Worm (Caenorhabditis elegans) whole organism, young adult: ENCODE data around the gene C02D5.4.
"Not testable (repeated sequence)": the region's sequence is repeated elsewhere in the genome, so short reads cannot be mapped to it uniquely, and the experiment has no call there.

Source experiments
- B0261.1 ChIP-seq: sonication (generic microtip); optimal IDR thresholded peaks from 2 replicates; lab custom pipeline; 2016; ENCODE audit warnings: mild to moderate bottlenecking, missing genetic modification characterization, moderate library complexity, missing compliant biosample characterization
- F33H1.4 ChIP-seq: fragments of 200-800 bp; sonication (Bioruptor generic); IDR thresholded peaks from 2 replicates; pipeline ENCODE4 v1.3.6; 2022; ENCODE audit warnings: missing genetic modification reagents, missing genetic modification characterization, missing compliant biosample characterization
- F55B11.4 ChIP-seq: sonication (generic microtip); optimal IDR thresholded peaks from 2 replicates; lab custom pipeline; 2016; ENCODE audit warnings: missing compliant biosample characterization, missing genetic modification characterization, borderline replicate concordance; ENCODE audit not compliant: insufficient read depth
- F57C9.4 ChIP-seq: sonication (generic microtip); optimal IDR thresholded peaks from 2 replicates; lab custom pipeline; 2017; ENCODE audit warnings: mild to moderate bottlenecking, missing genetic modification characterization, missing compliant biosample characterization
- ama-1 ChIP-seq, 3 experiments: fragments of 150-350 bp in 1 of 3; sonication (generic microtip) in 2 of 3; optimal IDR thresholded peaks; 2 replicates each; lab custom pipeline; 2014 to 2018; ENCODE audit warnings: missing biosample characterization in 2 of 3, missing genetic modification characterization in 2 of 3, missing genetic modification reagents in 2 of 3
- aptf-2 ChIP-seq: fragments of 200-800 bp; sonication (Bioruptor generic); conservative IDR thresholded peaks from 2 replicates; pipeline ENCODE4 v1.3.6; 2022; ENCODE audit warnings: missing genetic modification reagents, missing genetic modification characterization, missing compliant biosample characterization
- attf-3 ChIP-seq: fragments of 200-800 bp; sonication (Bioruptor generic); conservative IDR thresholded peaks from 2 replicates; pipeline ENCODE4 v1.3.6; 2022; ENCODE audit warnings: missing genetic modification reagents, missing genetic modification characterization, missing compliant biosample characterization
- attf-5 ChIP-seq: fragments of 200-800 bp; sonication (Bioruptor generic); optimal IDR thresholded peaks from 2 replicates; lab custom pipeline; 2018; ENCODE audit warnings: mild to moderate bottlenecking, missing genetic modification characterization, missing compliant biosample characterization
- attf-6 ChIP-seq: fragments of 200-800 bp; sonication (Bioruptor generic); IDR thresholded peaks from 2 replicates; pipeline ENCODE4 v1.3.6; 2022; ENCODE audit warnings: missing genetic modification reagents, missing genetic modification characterization, missing compliant biosample characterization
- cebp-2 ChIP-seq: fragments of 200-800 bp; sonication (Bioruptor generic); IDR thresholded peaks from 2 replicates; pipeline ENCODE4 v1.3.6; 2022; ENCODE audit warnings: missing genetic modification characterization, missing compliant biosample characterization
- ceh-100 ChIP-seq: fragments of 200-800 bp; sonication (Bioruptor generic); IDR thresholded peaks from 2 replicates; pipeline ENCODE4 v1.3.6; 2022; ENCODE audit warnings: missing genetic modification reagents, missing genetic modification characterization, missing compliant biosample characterization
- die-1 ChIP-seq: sonication (generic microtip); optimal IDR thresholded peaks from 2 replicates; lab custom pipeline; 2016; ENCODE audit warnings: missing genotype, mild to moderate bottlenecking, missing genetic modification characterization, missing compliant biosample characterization
- dpff-1 ChIP-seq: sonication (generic microtip); optimal IDR thresholded peaks from 2 replicates; lab custom pipeline; 2017; ENCODE audit warnings: mild to moderate bottlenecking, missing genetic modification characterization, missing compliant biosample characterization
- egl-44 ChIP-seq: fragments of 200-800 bp; sonication (Bioruptor generic); IDR thresholded peaks from 2 replicates; pipeline ENCODE4 v1.3.6; 2022; ENCODE audit warnings: missing genetic modification reagents, missing genetic modification characterization, missing compliant biosample characterization
- ets-4 ChIP-seq: fragments of 200-800 bp; sonication (Bioruptor generic); optimal IDR thresholded peaks from 2 replicates; lab custom pipeline; 2018; ENCODE audit warnings: mild to moderate bottlenecking, missing genetic modification characterization, missing compliant biosample characterization
- fkh-3 ChIP-seq: sonication (generic microtip); optimal IDR thresholded peaks from 2 replicates; lab custom pipeline; 2016; ENCODE audit warnings: mild to moderate bottlenecking, missing genetic modification characterization, missing compliant biosample characterization
- hlh-12 ChIP-seq: sonication (generic microtip); optimal IDR thresholded peaks from 2 replicates; lab custom pipeline; 2016; ENCODE audit warnings: missing genetic modification characterization, missing compliant biosample characterization
- hmg-1.2 ChIP-seq: fragments of 200-800 bp; sonication (Bioruptor generic); IDR thresholded peaks from 2 replicates; pipeline ENCODE4 v1.3.6; 2022; ENCODE audit warnings: missing genetic modification reagents, missing genetic modification characterization, missing compliant biosample characterization
- hmg-20 ChIP-seq: fragments of 200-800 bp; sonication (Bioruptor generic); IDR thresholded peaks from 2 replicates; pipeline ENCODE4 v1.3.6; 2022; ENCODE audit warnings: missing genetic modification reagents, missing genetic modification characterization, missing compliant biosample characterization
- lin-26 ChIP-seq: fragments of 200-800 bp; sonication (Bioruptor generic); IDR thresholded peaks from 2 replicates; pipeline ENCODE4 v1.3.6; 2022; ENCODE audit warnings: missing genetic modification reagents, missing genetic modification characterization, missing compliant biosample characterization
- lir-1 ChIP-seq: fragments of 200-800 bp; sonication (Bioruptor generic); conservative IDR thresholded peaks from 2 replicates; pipeline ENCODE4 v1.3.6; 2022; ENCODE audit warnings: missing genetic modification reagents, missing genetic modification characterization, missing compliant biosample characterization
- lsl-1 ChIP-seq: fragments of 200-800 bp; sonication (Bioruptor generic); optimal IDR thresholded peaks from 2 replicates; lab custom pipeline; 2018; ENCODE audit warnings: mild to moderate bottlenecking, missing genetic modification characterization, moderate library complexity, missing compliant biosample characterization
- madf-10 ChIP-seq: sonication (generic microtip); optimal IDR thresholded peaks from 2 replicates; lab custom pipeline; 2016; ENCODE audit warnings: mild to moderate bottlenecking, missing genetic modification characterization, missing compliant biosample characterization
- madf-6 ChIP-seq: fragments of 200-800 bp; sonication (Bioruptor generic); IDR thresholded peaks from 2 replicates; pipeline ENCODE4 v1.3.6; 2022; ENCODE audit warnings: missing genetic modification reagents, missing genetic modification characterization, missing compliant biosample characterization
- mcd-1 ChIP-seq: fragments of 200-800 bp; sonication (Bioruptor generic); IDR thresholded peaks from 2 replicates; pipeline ENCODE4 v1.3.6; 2022; ENCODE audit warnings: missing genetic modification reagents, missing genetic modification characterization, missing compliant biosample characterization
- mxl-1 ChIP-seq: sonication (generic microtip); optimal IDR thresholded peaks from 2 replicates; lab custom pipeline; 2016; ENCODE audit warnings: missing genetic modification characterization, missing compliant biosample characterization
- nfya-1 ChIP-seq: sonication (generic microtip); optimal IDR thresholded peaks from 2 replicates; lab custom pipeline; 2017; ENCODE audit warnings: antibody characterized with exemption, missing compliant biosample characterization, missing genetic modification characterization, borderline replicate concordance; ENCODE audit not compliant: insufficient read depth
- nfya-2 ChIP-seq: fragments of 200-800 bp; sonication (Bioruptor generic); IDR thresholded peaks from 2 replicates; pipeline ENCODE4 v1.3.6; 2022; ENCODE audit warnings: missing genetic modification reagents, missing genetic modification characterization, missing compliant biosample characterization
- nhr-90 ChIP-seq: sonication (generic microtip); optimal IDR thresholded peaks from 2 replicates; lab custom pipeline; 2016; ENCODE audit warnings: missing genotype, mild to moderate bottlenecking, missing genetic modification characterization, missing compliant biosample characterization
- pha-4 ChIP-seq: fragments of 150-350 bp; sonication (generic microtip); optimal IDR thresholded peaks from 2 replicates; lab custom pipeline; 2014; ENCODE audit warnings: missing biosample characterization, missing genetic modification reagents, missing genetic modification characterization
- rec-8 ChIP-seq, 2 experiments: sonication (generic microtip); optimal IDR thresholded peaks; 2 replicates each; lab custom pipeline; 2016; ENCODE audit warnings: mild to moderate bottlenecking in 2 of 2, missing genetic modification characterization in 2 of 2, missing genetic modification reagents in 2 of 2, missing genotype in 2 of 2, missing biosample characterization in 1 of 2, missing compliant biosample characterization in 1 of 2, moderate library complexity in 1 of 2
- rpc-1 ChIP-seq, 2 experiments: fragments of 150-350 bp in 1 of 2; sonication (generic microtip) in 1 of 2; optimal IDR thresholded peaks; 2 replicates each; lab custom pipeline; 2014 to 2018; ENCODE audit warnings: missing biosample characterization in 1 of 2, missing genetic modification characterization in 1 of 2, missing genetic modification reagents in 1 of 2, missing genotype in 1 of 2
- sdz-38 ChIP-seq: sonication (generic microtip); optimal IDR thresholded peaks from 2 replicates; lab custom pipeline; 2016; ENCODE audit warnings: missing genotype, missing genetic modification characterization, missing compliant biosample characterization
- snpc-4 ChIP-seq, 5 experiments: fragments of 150-350 bp in 1 of 5; sonication (generic microtip) in 4 of 5; optimal IDR thresholded peaks; 2 replicates each; lab custom pipeline; 2014 to 2018; ENCODE audit warnings: missing genetic modification characterization in 5 of 5, missing biosample characterization in 3 of 5, antibody characterized with exemption in 2 of 5, mild to moderate bottlenecking in 2 of 5, missing compliant biosample characterization in 2 of 5, missing genotype in 2 of 5, moderate library complexity in 2 of 5, missing genetic modification reagents in 1 of 5
- somi-1 ChIP-seq: fragments of 200-800 bp; sonication (Bioruptor generic); optimal IDR thresholded peaks from 2 replicates; lab custom pipeline; 2018; ENCODE audit warnings: mild to moderate bottlenecking, missing genetic modification characterization, missing compliant biosample characterization
- tbp1 ChIP-seq: fragments of 200-800 bp; sonication (Bioruptor generic); optimal IDR thresholded peaks from 2 replicates; lab custom pipeline; 2018; ENCODE audit warnings: mild to moderate bottlenecking, missing genetic modification characterization, missing compliant biosample characterization

C02D5.4 gene

DNA sequence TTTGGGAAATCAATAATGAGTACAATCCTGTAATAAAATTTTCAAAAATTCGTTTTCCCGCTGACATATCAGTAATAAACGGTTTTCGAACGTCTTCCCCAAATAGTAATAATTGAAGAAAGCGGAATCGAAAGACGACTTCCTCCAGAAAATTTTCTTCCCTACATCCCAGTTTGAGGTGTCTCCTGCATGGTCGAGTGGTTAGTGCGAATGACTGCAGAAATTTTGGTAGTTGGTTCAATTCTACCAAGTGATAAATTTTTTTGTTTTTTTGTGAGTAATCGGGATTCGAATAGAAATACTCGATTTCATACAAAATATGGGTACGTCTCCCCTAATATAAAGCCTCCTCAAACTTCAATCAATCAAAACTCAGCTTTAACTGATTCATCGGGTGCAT lies 10.9 kb upstream of the C02D5.4 start:
- TF ChIP-seq lin-26 (GFP tag; lab: Robert Waterston, UW) (peak; percentile 82), tbp1 (GFP tag; lab: Kevin White, UChicago) (peak; percentile 79), B0261.1 (tag; lab: Kevin White, UChicago) (peak; percentile 35), rpc-1 (tag; optimal IDR thresholded peaks at IDR 0.05; lab: Kevin White, UChicago) (peak; percentile 19)
- TF ChIP-seq rpc-1 (optimal IDR thresholded peaks at IDR 0.05; lab: Kevin White, UChicago), result not testable (repeated sequence)

DNA sequence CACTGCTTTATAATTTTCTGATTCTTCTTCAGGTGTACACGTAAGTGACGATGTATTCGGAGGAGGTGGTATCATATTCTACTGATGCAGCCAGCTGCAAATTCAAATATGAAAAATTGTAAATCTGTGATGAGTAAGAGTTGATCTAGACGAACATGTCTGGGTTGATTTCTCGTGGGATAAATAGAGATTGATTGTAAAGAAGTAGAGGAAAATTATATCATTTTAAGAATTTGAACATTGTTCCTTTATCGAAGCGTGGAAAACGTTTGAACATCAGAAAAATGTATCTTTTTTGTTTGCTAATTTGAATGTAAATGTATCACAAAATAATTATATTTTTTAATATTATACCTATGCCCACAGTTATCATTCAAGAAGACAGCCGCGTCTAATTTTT lies 6.5 kb upstream of the C02D5.4 start, which contains the start of gene ZC21.6:
TSS of gene ZC21.6 (minus strand) at position 101 of the 400 bp plus-strand sequence.
- no peak for TF ChIP-seq attf-6 (GFP tag; lab: Robert Waterston, UW)
- no peak for TF ChIP-seq fkh-3 (tag; lab: Kevin White, UChicago)
- TF ChIP-seq aptf-2 (GFP tag; lab: Robert Waterston, UW), result no peak
- TF ChIP-seq die-1, result no peak

DNA sequence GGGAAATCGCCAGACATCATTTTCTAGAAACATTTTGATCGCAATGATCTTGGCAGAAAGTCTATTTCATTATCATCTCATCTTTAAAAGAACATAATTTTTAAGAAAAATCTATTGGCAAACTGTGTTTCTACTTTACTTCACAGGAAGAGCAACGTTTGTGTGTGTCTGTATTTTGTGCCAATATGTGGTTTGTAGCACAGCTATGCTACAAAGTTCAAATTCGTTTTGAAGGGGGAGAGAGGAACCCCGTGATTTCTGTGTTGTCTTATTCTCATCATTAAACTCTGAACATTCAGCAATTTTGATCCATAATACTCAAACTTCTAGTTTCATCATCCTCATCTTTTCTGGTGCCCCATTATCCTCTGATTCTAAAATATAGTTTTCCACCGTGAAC lies 260 bp upstream of the C02D5.4 start:
- no peak for TF ChIP-seq nhr-90 (tag; lab: Kevin White, UChicago)
- TF ChIP-seq hmg-1.2 (GFP tag; lab: Robert Waterston, UW), result no peak
- no peak for TF ChIP-seq lsl-1 (GFP tag; lab: Kevin White, UChicago)
- no peak for TF ChIP-seq attf-5 (GFP tag; lab: Kevin White, UChicago)
- TF ChIP-seq ama-1 (optimal IDR thresholded peaks at IDR 0.05; lab: Kevin White, UChicago), result no peak
- TF ChIP-seq ama-1 (GFP tag; optimal IDR thresholded peaks at IDR 0.05; lab: Kevin White, UChicago), result no peak
- TF ChIP-seq sdz-38 (tag; lab: Kevin White, UChicago), result no peak
- no peak for TF ChIP-seq fkh-3 (tag; lab: Kevin White, UChicago)
- TF ChIP-seq somi-1 (GFP tag; lab: Kevin White, UChicago), result no peak
- no peak for TF ChIP-seq hlh-12 (tag; lab: Kevin White, UChicago)
- TF ChIP-seq mcd-1 (GFP tag; lab: Robert Waterston, UW), result no peak
- TF ChIP-seq snpc-4 (GFP tag; optimal IDR thresholded peaks at IDR 0.05; lab: Kevin White, UChicago), result no peak
- TF ChIP-seq snpc-4 (tag; optimal IDR thresholded peaks at IDR 0.05; lab: Kevin White, UChicago), result no peak
- no peak for TF ChIP-seq madf-10
- TF ChIP-seq egl-44, result no peak
- no peak for TF ChIP-seq ets-4 (GFP tag; lab: Kevin White, UChicago)
- TF ChIP-seq attf-6 (GFP tag; lab: Robert Waterston, UW), result no peak
- TF ChIP-seq madf-6, result no peak

DNA sequence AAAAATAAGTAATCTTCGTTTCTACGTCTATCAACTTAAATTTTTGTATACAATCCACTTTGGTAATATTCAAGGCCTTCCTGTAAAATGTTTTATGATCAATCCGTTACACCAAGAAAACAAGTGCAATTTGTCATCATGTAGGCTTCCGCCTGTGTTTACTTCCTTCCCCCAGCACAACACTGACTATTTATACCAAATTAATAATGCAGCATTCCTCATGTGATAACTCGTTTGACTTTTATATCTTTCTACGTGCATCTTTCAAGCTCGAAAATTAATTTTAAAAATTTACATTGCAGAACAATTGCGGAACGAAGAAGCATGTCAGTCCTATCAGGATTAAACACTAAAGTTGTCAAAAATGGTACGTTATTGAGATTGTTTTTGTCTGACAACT lies 2.5 kb downstream of the C02D5.4 start, which contains the start of gene gsto-2:
TSS of gene gsto-2 (plus strand) at position 301 of the 400 bp plus-strand sequence.
- TF ChIP-seq hmg-20 (no peak), F55B11.4 (tag; lab: Kevin White, UChicago) (no peak), F57C9.4 (tag; lab: Kevin White, UChicago) (no peak), dpff-1 (no peak), cebp-2 (GFP tag; lab: Robert Waterston, UW) (no peak), ceh-100 (GFP tag; lab: Robert Waterston, UW) (no peak), lin-26 (GFP tag; lab: Robert Waterston, UW) (no peak), nfya-1 (tag; lab: Kevin White, UChicago) (no peak), attf-3 (GFP tag; lab: Robert Waterston, UW) (no peak), ama-1 (optimal IDR thresholded peaks at IDR 0.05; lab: Kevin White, UChicago) (no peak), ama-1 (GFP tag; optimal IDR thresholded peaks at IDR 0.05; lab: Kevin White, UChicago) (no peak), rec-8 (tag; optimal IDR thresholded peaks at IDR 0.05; lab: Kevin White, UChicago) (no peak), nfya-2 (GFP tag; lab: Robert Waterston, UW) (no peak), F33H1.4 (GFP tag; lab: Robert Waterston, UW) (no peak), mxl-1 (no peak), lir-1 (GFP tag; lab: Robert Waterston, UW) (no peak), pha-4 (tag; lab: Kevin White, UChicago) (no peak)
